Worm (Caenorhabditis elegans): ENCODE data around the gene ent-5.

The ent-5 gene

ce11 chrX:4673165-4673756, 24.3 kb upstream of the ent-5 start, which contains the start of gene tmem-135:
tmem-135 (plus strand) TSS chrX:4673706.
- TF ChIP-seq nhr-28 (tag; optimal IDR thresholded peaks at IDR 0.05) (no peak), elt-2 (tag; optimal IDR thresholded peaks at IDR 0.05) (peak; percentile 49), lin-35 (GFP tag; optimal IDR thresholded peaks at IDR 0.05) (peak in 1 of 2 experiments; percentile 34), lin-14 (GFP tag; optimal IDR thresholded peaks at IDR 0.05) (peak; percentile 3), nhr-20 (tag; optimal IDR thresholded peaks at IDR 0.05) (peak; percentile 8), elt-3 (tag; optimal IDR thresholded peaks at IDR 0.05) (peak in 1 of 6 experiments; percentile 36), ama-1 (optimal IDR thresholded peaks at IDR 0.05) (no peak)

DNA sequence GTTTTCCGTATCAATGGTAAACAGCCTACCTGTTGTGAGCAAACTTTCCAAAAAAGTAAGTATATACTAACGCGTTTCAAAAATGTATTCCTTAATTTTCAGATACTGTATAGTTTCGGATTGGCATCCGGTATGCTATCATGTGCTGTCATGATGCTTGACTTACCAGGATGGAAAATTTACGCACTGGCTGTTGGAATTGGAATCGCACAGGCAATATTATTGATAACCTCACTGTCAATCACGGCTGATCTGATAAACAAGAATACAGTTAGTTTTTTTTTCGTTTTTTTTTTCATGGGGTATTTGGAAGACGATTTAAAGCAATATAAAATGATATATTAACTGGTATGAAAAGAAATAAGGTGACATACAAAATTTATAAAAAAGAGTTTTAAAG, 22.8 kb upstream of the ent-5 start:
- no peak for TF ChIP-seq mef-2 (tag; optimal IDR thresholded peaks at IDR 0.05)

DNA sequence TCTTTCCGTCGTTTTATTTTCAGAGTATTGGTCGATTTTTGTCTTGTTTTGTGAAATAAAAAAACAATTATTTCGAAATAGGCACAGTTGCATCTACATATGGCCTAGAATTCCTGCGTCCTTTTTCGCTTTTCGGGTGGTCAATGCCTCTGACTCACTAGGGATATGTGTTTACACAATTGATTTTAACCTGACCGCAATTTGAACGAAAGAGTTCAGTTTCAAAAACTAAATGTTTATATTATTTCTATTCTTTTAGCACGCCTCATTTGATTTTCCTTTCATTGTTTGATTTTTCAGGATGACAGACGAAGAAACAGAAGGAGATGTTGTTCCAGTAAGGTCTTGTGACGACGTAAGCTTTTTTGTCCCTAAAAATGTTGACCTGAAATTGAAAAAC, 18.8 kb upstream of the ent-5 start, which contains the start of gene mfsd-12:
mfsd-12 (plus strand) TSS at position 301 of the 400 bp plus-strand sequence.
- TF ChIP-seq efl-1 (optimal IDR thresholded peaks at IDR 0.05) (no peak), efl-1 (GFP tag; optimal IDR thresholded peaks at IDR 0.05 in 1 of 2) (peak in 1 of 2 experiments; percentile 42), isw-1 (GFP tag; IDR thresholded peaks at IDR 0.05) (no peak), lin-35 (GFP tag; optimal IDR thresholded peaks at IDR 0.05) (no peak), nhr-19 (GFP tag; conservative IDR thresholded peaks at IDR 0.05) (no peak), lin-14 (GFP tag; optimal IDR thresholded peaks at IDR 0.05) (no peak), fos-1 (tag; optimal IDR thresholded peaks at IDR 0.05) (no peak), ztf-4 (tag; optimal IDR thresholded peaks at IDR 0.05) (no peak), skn-1 (tag; optimal IDR thresholded peaks at IDR 0.05) (peak; percentile 22), ceh-88 (GFP tag; IDR thresholded peaks at IDR 0.05) (no peak), nhr-11 (tag; optimal IDR thresholded peaks at IDR 0.05) (no peak), unc-62 (GFP tag; optimal IDR thresholded peaks at IDR 0.05) (no peak), mef-2 (tag; optimal IDR thresholded peaks at IDR 0.05) (no peak), blmp-1 (tag; optimal IDR thresholded peaks at IDR 0.05) (peak; percentile 2), pag-3 (tag; optimal IDR thresholded peaks at IDR 0.05; ENCODE audit: borderline replicate concordance, insufficient read depth) (no peak), zip-4 (GFP tag; optimal IDR thresholded peaks at IDR 0.05) (no peak), tbx-2 (tag; optimal IDR thresholded peaks at IDR 0.05) (no peak), jun-1 (tag; optimal IDR thresholded peaks at IDR 0.05) (no peak), grh-1 (GFP tag; IDR thresholded peaks at IDR 0.05) (no peak), ces-1 (GFP tag; optimal IDR thresholded peaks at IDR 0.05) (no peak), vab-15 (tag; optimal IDR thresholded peaks at IDR 0.05) (no peak), unc-98 (GFP tag; IDR thresholded peaks at IDR 0.05) (no peak), dpl-1 (GFP tag; optimal IDR thresholded peaks at IDR 0.05) (no peak), lsy-2 (tag; optimal IDR thresholded peaks at IDR 0.05) (no peak)

DNA sequence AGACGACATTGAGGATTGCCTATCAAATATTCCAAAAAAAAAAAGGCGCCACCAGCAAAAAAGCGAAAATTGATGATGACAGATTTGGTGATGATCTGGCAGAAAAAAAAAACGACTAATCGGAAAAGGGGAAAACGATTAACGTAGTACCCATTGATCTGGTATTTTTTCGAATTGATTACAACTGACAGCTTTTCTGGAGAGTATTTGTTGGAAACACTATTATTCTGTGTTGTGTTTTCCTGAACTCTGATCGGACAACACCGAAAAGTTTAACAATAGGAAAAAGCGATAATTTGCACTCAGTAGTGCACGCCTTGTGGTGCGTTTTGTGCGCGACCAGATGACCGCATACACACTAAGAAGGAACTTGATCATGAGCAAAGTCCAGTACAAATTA, 15.7 kb upstream of the ent-5 start:
- TF ChIP-seq fos-1 (tag; optimal IDR thresholded peaks at IDR 0.05), result no peak
- TF ChIP-seq fkh-8 (tag; optimal IDR thresholded peaks at IDR 0.05), result peak; percentile 13
- no peak for TF ChIP-seq lir-3 (tag; optimal IDR thresholded peaks at IDR 0.05; ENCODE audit: poor library complexity)
- no peak for TF ChIP-seq pqm-1 (tag; optimal IDR thresholded peaks at IDR 0.05)
- TF ChIP-seq nhr-20 (tag; optimal IDR thresholded peaks at IDR 0.05), result no peak
- TF ChIP-seq efl-1 (optimal IDR thresholded peaks at IDR 0.05), result no peak
- peak in 1 of 2 experiments; percentile 73 for TF ChIP-seq efl-1 (GFP tag; optimal IDR thresholded peaks at IDR 0.05 in 1 of 2)
- no peak for TF ChIP-seq unc-98 (GFP tag; IDR thresholded peaks at IDR 0.05)
- no peak for TF ChIP-seq vab-15 (tag; optimal IDR thresholded peaks at IDR 0.05)
- TF ChIP-seq mef-2 (tag; optimal IDR thresholded peaks at IDR 0.05), result no peak
- peak; percentile 45 for TF ChIP-seq blmp-1 (tag; optimal IDR thresholded peaks at IDR 0.05)
- TF ChIP-seq dsc-1 (tag; optimal IDR thresholded peaks at IDR 0.05), result no peak
- no peak for TF ChIP-seq skn-1 (tag; optimal IDR thresholded peaks at IDR 0.05)
- no peak for TF ChIP-seq fkh-4 (tag; optimal IDR thresholded peaks at IDR 0.05; ENCODE audit: borderline replicate concordance)
